Worm (Caenorhabditis elegans): ENCODE measurements around the gene inx-5.

DNA sequence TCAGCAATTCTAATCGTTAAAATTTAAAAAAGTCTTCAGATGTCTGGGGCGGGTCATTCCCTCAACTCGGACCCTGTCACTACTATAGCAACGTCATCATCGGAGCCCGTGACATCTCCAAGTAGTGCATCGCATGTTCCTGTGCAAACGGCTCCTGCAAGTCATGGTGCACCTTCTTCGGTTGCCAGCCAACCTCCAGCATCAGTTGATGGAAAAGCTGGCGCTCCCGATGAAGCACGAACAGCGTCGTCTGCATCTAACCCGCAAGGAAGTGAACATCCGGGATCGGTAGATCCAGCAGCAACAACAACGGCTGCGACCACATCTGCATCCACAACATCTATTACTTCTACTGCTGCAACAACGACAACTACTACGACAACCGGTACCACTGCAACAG lies 7.6 kb downstream of the inx-5 start, which contains the start of gene R09F10.3:
- TF ChIP-seq fkh-10 (GFP tag; optimal IDR thresholded peaks at IDR 0.05): no peak
- no peak for TF ChIP-seq jun-1 (tag; optimal IDR thresholded peaks at IDR 0.05)
- no peak for TF ChIP-seq lin-39 (tag; optimal IDR thresholded peaks at IDR 0.05)
- TF ChIP-seq nhr-77 (tag; optimal IDR thresholded peaks at IDR 0.05): no peak
- TF ChIP-seq lin-35 (GFP tag; optimal IDR thresholded peaks at IDR 0.05): no peak
- no peak for TF ChIP-seq alr-1 (tag; optimal IDR thresholded peaks at IDR 0.05; ENCODE audit: borderline replicate concordance)
- no peak for TF ChIP-seq lin-13 (GFP tag; optimal IDR thresholded peaks at IDR 0.05)

Data from whole organism, L1 larva.